Fruit fly (Drosophila melanogaster) whole organism, prepupa: ENCODE measurements around the gene CG15894.
A peak's percentile ranks its signal among the peaks of the same experiment; 100 is the strongest.

Source experiments
- CG10669 ChIP-seq: fragments of 200-800 bp; sonication (Bioruptor generic); optimal IDR thresholded peaks from 3 replicates; lab custom pipeline; 2018; ENCODE audit warnings: missing biosample characterization, mild to moderate bottlenecking, missing genetic modification characterization, moderate library complexity
- CG11294 ChIP-seq: fragments of 200-800 bp; sonication (Bioruptor generic); IDR thresholded peaks from 2 replicates; pipeline ENCODE4 v1.3.6; 2022; ENCODE audit warnings: missing biosample characterization, missing genetic modification characterization
- CG1621 ChIP-seq: fragments of 200-800 bp; sonication (Bioruptor generic); optimal IDR thresholded peaks from 3 replicates; lab custom pipeline; 2018; ENCODE audit warnings: missing biosample characterization, mild to moderate bottlenecking, missing genetic modification characterization
- CG16779 ChIP-seq: fragments of 200-800 bp; sonication (Bioruptor generic); optimal IDR thresholded peaks from 3 replicates; lab custom pipeline; 2017; ENCODE audit warnings: missing biosample characterization, mild to moderate bottlenecking, missing genetic modification characterization
- CG3032 ChIP-seq: fragments of 200-800 bp; optimal IDR thresholded peaks from 2 replicates; lab custom pipeline; 2019; ENCODE audit warnings: missing biosample characterization, mild to moderate bottlenecking, missing genetic modification characterization, moderate library complexity
- CG31627 ChIP-seq: fragments of 200-800 bp; sonication (Bioruptor generic); optimal IDR thresholded peaks from 3 replicates; lab custom pipeline; 2016; ENCODE audit warnings: missing biosample characterization, missing genetic modification characterization
- CG34406 ChIP-seq: fragments of 200-800 bp; sonication (Bioruptor generic); optimal IDR thresholded peaks from 3 replicates; lab custom pipeline; 2016; ENCODE audit warnings: missing biosample characterization, missing genetic modification characterization
- CG3919 ChIP-seq: fragments of 200-800 bp; sonication (Bioruptor generic); optimal IDR thresholded peaks from 3 replicates; lab custom pipeline; 2016; ENCODE audit warnings: missing biosample characterization, missing genetic modification characterization
- CG6163 ChIP-seq: fragments of 200-800 bp; sonication (Bioruptor generic); IDR thresholded peaks from 3 replicates; pipeline ENCODE4 v1.3.6; 2022; ENCODE audit warnings: missing biosample characterization, missing genetic modification characterization
- CG6276 ChIP-seq: fragments of 200-800 bp; sonication (Bioruptor generic); optimal IDR thresholded peaks from 2 replicates; lab custom pipeline; 2017; ENCODE audit warnings: missing biosample characterization, mild to moderate bottlenecking, missing genetic modification characterization
- CG6792 ChIP-seq: fragments of 200-800 bp; sonication (Bioruptor generic); optimal IDR thresholded peaks from 3 replicates; lab custom pipeline; 2016; ENCODE audit warnings: missing biosample characterization, missing genetic modification characterization
- CG6808 ChIP-seq: fragments of 200-800 bp; sonication (Bioruptor generic); optimal IDR thresholded peaks from 3 replicates; lab custom pipeline; 2017; ENCODE audit warnings: missing biosample characterization, missing genetic modification characterization, mild to moderate bottlenecking, moderate library complexity, missing genetic modification reagents
- CG6854 ChIP-seq: fragments of 200-800 bp; sonication (Bioruptor generic); optimal IDR thresholded peaks from 2 replicates; lab custom pipeline; 2017; ENCODE audit warnings: missing biosample characterization, mild to moderate bottlenecking, missing genetic modification characterization
- CG7368 ChIP-seq: fragments of 200-800 bp; sonication (Bioruptor generic); optimal IDR thresholded peaks from 3 replicates; lab custom pipeline; 2016; ENCODE audit warnings: missing biosample characterization, missing genetic modification characterization
- CG8119 ChIP-seq: fragments of 200-800 bp; sonication (Bioruptor generic); IDR thresholded peaks from 3 replicates; pipeline ENCODE4 v1.3.6; 2022; ENCODE audit warnings: missing biosample characterization, missing genetic modification characterization
- CG8319 ChIP-seq: fragments of 200-800 bp; sonication (Bioruptor generic); optimal IDR thresholded peaks from 3 replicates; lab custom pipeline; 2016; ENCODE audit warnings: missing biosample characterization, missing genetic modification characterization
- CG8632 ChIP-seq: fragments of 200-800 bp; sonication (Bioruptor generic); optimal IDR thresholded peaks from 3 replicates; lab custom pipeline; 2016; ENCODE audit warnings: missing biosample characterization, missing genetic modification characterization
- CG9139 ChIP-seq: fragments of 200-800 bp; sonication (Bioruptor generic); optimal IDR thresholded peaks from 3 replicates; lab custom pipeline; 2017; ENCODE audit warnings: missing biosample characterization, mild to moderate bottlenecking, missing genetic modification characterization
- Eip78C ChIP-seq: fragments of 200-800 bp; sonication (Bioruptor generic); peaks from one replicate; lab custom pipeline; 2016; ENCODE audit warnings: missing biosample characterization, missing genetic modification characterization
- Eip93F ChIP-seq: fragments of 200-800 bp; sonication (Bioruptor generic); optimal IDR thresholded peaks from 2 replicates; lab custom pipeline; 2016; ENCODE audit warnings: missing biosample characterization, mild to moderate bottlenecking, missing genetic modification characterization
- Gug ChIP-seq: fragments of 200-800 bp; sonication (Bioruptor generic); IDR thresholded peaks from 2 replicates; pipeline ENCODE4 v1.3.6; 2022; ENCODE audit warnings: missing biosample characterization, missing genetic modification characterization
- Hr38 ChIP-seq: sonication (Bioruptor generic); optimal IDR thresholded peaks from 2 replicates; lab custom pipeline; 2016; ENCODE audit warnings: missing biosample characterization, missing genetic modification characterization
- Lpt ChIP-seq: fragments of 200-800 bp; sonication (Bioruptor generic); optimal IDR thresholded peaks from 3 replicates; lab custom pipeline; 2016; ENCODE audit warnings: missing biosample characterization, missing genetic modification characterization
- Met ChIP-seq: fragments of 200-800 bp; sonication (Bioruptor generic); optimal IDR thresholded peaks from 3 replicates; lab custom pipeline; 2016; ENCODE audit warnings: missing biosample characterization, missing genetic modification characterization
- Smox ChIP-seq: fragments of 200-800 bp; sonication (Bioruptor generic); optimal IDR thresholded peaks from 3 replicates; lab custom pipeline; 2016; ENCODE audit warnings: missing biosample characterization, missing genetic modification characterization
- Sox102F ChIP-seq: fragments of 200-800 bp; sonication (Bioruptor generic); optimal IDR thresholded peaks from 2 replicates; lab custom pipeline; 2016; ENCODE audit warnings: missing biosample characterization, mild to moderate bottlenecking, missing genetic modification characterization
- Sox14 ChIP-seq: fragments of 200-800 bp; sonication (Bioruptor generic); optimal IDR thresholded peaks from 3 replicates; lab custom pipeline; 2016; ENCODE audit warnings: missing biosample characterization, missing genetic modification characterization
- Sox15 ChIP-seq: fragments of 200-800 bp; sonication (Bioruptor generic); optimal IDR thresholded peaks from 3 replicates; lab custom pipeline; 2016; ENCODE audit warnings: missing biosample characterization, missing genetic modification characterization
- achi ChIP-seq: fragments of 200-800 bp; sonication (Bioruptor generic); optimal IDR thresholded peaks from 3 replicates; lab custom pipeline; 2016; ENCODE audit warnings: missing biosample characterization, missing genetic modification characterization
- acj6 ChIP-seq: fragments of 200-800 bp; sonication (Bioruptor generic); optimal IDR thresholded peaks from 3 replicates; lab custom pipeline; 2016; ENCODE audit warnings: missing biosample characterization, missing genetic modification characterization
- cyc ChIP-seq: fragments of 200-800 bp; sonication (Bioruptor generic); optimal IDR thresholded peaks from 3 replicates; lab custom pipeline; 2016; ENCODE audit warnings: missing biosample characterization, missing genetic modification characterization
- dac ChIP-seq: fragments of 200-800 bp; sonication (Bioruptor generic); optimal IDR thresholded peaks from 2 replicates; lab custom pipeline; 2017; ENCODE audit warnings: missing biosample characterization, mild to moderate bottlenecking, missing genetic modification characterization
- dsx ChIP-seq: fragments of 200-800 bp; optimal IDR thresholded peaks from 3 replicates; lab custom pipeline; 2019; ENCODE audit warnings: missing biosample characterization, mild to moderate bottlenecking, missing genetic modification characterization, moderate library complexity; ENCODE audit not compliant: poor library complexity, severe bottlenecking
- eg ChIP-seq: fragments of 200-800 bp; sonication (Bioruptor generic); IDR thresholded peaks from 3 replicates; pipeline ENCODE4 v1.3.6; 2022; ENCODE audit warnings: missing biosample characterization, missing genetic modification characterization
- esn ChIP-seq: fragments of 200-800 bp; sonication (Bioruptor generic); optimal IDR thresholded peaks from 2 replicates; lab custom pipeline; 2016; ENCODE audit warnings: missing biosample characterization, mild to moderate bottlenecking, missing genetic modification characterization, moderate library complexity
- fd59A ChIP-seq: fragments of 200-800 bp; sonication (Bioruptor generic); optimal IDR thresholded peaks from 2 replicates; lab custom pipeline; 2017; ENCODE audit warnings: missing biosample characterization, mild to moderate bottlenecking, missing genetic modification characterization, missing genetic modification reagents
- fd85E ChIP-seq: fragments of 200-800 bp; sonication (Bioruptor generic); optimal IDR thresholded peaks from 3 replicates; lab custom pipeline; 2016; ENCODE audit warnings: missing biosample characterization, missing genetic modification characterization
- fkh ChIP-seq: fragments of 200-800 bp; sonication (Bioruptor generic); optimal IDR thresholded peaks from 3 replicates; lab custom pipeline; 2017; ENCODE audit warnings: missing biosample characterization, mild to moderate bottlenecking, missing genetic modification characterization, moderate library complexity
- lz ChIP-seq: fragments of 200-800 bp; sonication (Bioruptor generic); optimal IDR thresholded peaks from 3 replicates; lab custom pipeline; 2016; ENCODE audit warnings: missing biosample characterization, missing genetic modification characterization
- net ChIP-seq: fragments of 200-800 bp; sonication (Bioruptor generic); optimal IDR thresholded peaks from 3 replicates; lab custom pipeline; 2016; ENCODE audit warnings: missing biosample characterization, missing genetic modification characterization
- pdm3 ChIP-seq: fragments of 200-800 bp; sonication (Bioruptor generic); optimal IDR thresholded peaks from 3 replicates; lab custom pipeline; 2016; ENCODE audit warnings: missing biosample characterization, missing genetic modification characterization
- spab ChIP-seq: fragments of 200-800 bp; sonication (Bioruptor generic); optimal IDR thresholded peaks from 2 replicates; lab custom pipeline; 2017; ENCODE audit warnings: missing biosample characterization, mild to moderate bottlenecking, missing genetic modification characterization, missing genetic modification reagents
- ss ChIP-seq, 2 experiments: fragments of 200-800 bp; sonication (Bioruptor generic); optimal IDR thresholded peaks; 2 replicates in 1 of 2; 3 replicates in 1 of 2; lab custom pipeline; 2017 to 2018; ENCODE audit warnings: mild to moderate bottlenecking in 2 of 2, missing biosample characterization in 2 of 2, missing genetic modification characterization in 2 of 2, moderate library complexity in 1 of 2
- topi ChIP-seq: fragments of 200-800 bp; sonication (Bioruptor generic); optimal IDR thresholded peaks from 3 replicates; lab custom pipeline; 2016; ENCODE audit warnings: missing biosample characterization, missing genetic modification characterization
- vri ChIP-seq: fragments of 200-800 bp; sonication (Bioruptor generic); optimal IDR thresholded peaks from 3 replicates; lab custom pipeline; 2016; ENCODE audit warnings: missing biosample characterization, mild to moderate bottlenecking, missing genetic modification characterization

CG15894 gene

DNA sequence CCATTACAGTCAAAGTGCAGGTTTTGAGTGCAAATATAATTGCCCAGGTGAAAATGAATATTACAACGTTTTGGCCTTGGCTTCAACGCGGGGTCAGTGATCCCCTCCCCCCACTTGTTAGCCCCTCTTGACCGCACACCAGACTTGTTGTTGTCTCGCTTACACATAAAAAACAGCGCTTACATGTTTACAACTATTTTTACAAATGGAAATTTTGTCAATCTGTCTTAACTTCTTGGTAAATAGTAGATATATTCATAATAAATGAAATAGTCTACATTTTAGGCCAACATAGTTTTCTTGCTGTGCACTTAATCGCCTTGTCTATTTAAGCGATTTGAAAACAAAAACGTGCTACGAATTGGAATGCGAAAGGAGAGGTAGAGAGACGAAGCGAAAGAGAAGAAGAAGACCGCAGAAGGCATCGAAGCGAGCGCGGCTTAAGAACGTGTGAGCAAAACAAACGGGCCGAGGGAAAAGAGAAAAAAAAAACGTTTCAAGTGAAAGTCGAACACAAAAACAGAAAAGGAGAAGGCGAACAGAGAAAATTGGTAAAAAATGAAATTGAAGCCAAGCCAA lies 31.0 kb downstream of the CG15894 start (continued):
- no peak for TF ChIP-seq Hr38 (GFP tag; lab: Kevin White, UChicago)
- TF ChIP-seq spab: peak; percentile 47
- TF ChIP-seq CG6276 (GFP tag; lab: Kevin White, UChicago): peak; percentile 3
- TF ChIP-seq eg (GFP tag; lab: Robert Waterston, UW): peak; percentile 83
- TF ChIP-seq net (GFP tag; lab: Kevin White, UChicago): peak; percentile 19
- peak; percentile 86 for TF ChIP-seq CG6163 (GFP tag; lab: Robert Waterston, UW)
- TF ChIP-seq CG6808 (GFP tag; lab: Kevin White, UChicago): peak; percentile 31
- peak; percentile 8 for TF ChIP-seq CG34406 (GFP tag; lab: Kevin White, UChicago)
- TF ChIP-seq CG8319 (GFP tag; lab: Kevin White, UChicago): no peak
- no peak for TF ChIP-seq Sox15 (GFP tag; lab: Kevin White, UChicago)
- TF ChIP-seq CG8119 (GFP tag; lab: Robert Waterston, UW): peak; percentile 69; the same call in 2 of the 3 replicates
- TF ChIP-seq CG1621 (tag; lab: Kevin White, UChicago): peak; percentile 79
- peak; percentile 82 for TF ChIP-seq CG10669 (GFP tag; lab: Kevin White, UChicago)
- TF ChIP-seq cyc (GFP tag; lab: Kevin White, UChicago): no peak
- TF ChIP-seq Sox102F (GFP tag; lab: Kevin White, UChicago): no peak
- no peak for TF ChIP-seq vri (GFP tag; lab: Kevin White, UChicago)
- TF ChIP-seq CG3032 (tag; lab: Kevin White, UChicago): peak; percentile 85

DNA sequence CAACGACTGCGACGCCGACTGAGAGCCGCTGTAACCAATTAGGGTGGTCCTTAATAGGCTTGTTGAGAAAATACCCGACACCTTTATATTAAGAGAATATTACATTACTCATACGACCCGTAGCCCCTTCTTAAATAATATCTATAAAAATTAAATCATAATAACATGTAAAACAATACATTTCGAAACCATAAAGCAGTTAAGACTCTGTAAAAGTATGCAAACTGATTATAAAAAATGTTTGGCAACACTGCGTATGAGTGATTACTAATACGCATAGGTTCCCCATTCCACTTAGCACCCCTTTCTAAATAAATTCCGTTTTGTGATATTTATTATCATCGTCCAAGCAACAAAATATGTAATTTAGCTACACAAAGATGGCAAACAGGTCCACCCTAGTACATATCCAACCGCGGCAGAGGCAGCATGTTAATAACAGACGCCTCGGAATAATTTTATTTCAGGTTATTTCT lies 31.6 kb downstream of the CG15894 start:
- TF ChIP-seq CG6276 (GFP tag; lab: Kevin White, UChicago) (peak; percentile 93), net (GFP tag; lab: Kevin White, UChicago) (peak; percentile 81), dsx (GFP tag; lab: Kevin White, UChicago) (peak; percentile 79), Sox102F (GFP tag; lab: Kevin White, UChicago) (peak; percentile 85), Eip78C (GFP tag; lab: Kevin White, UChicago) (peak; percentile 96), CG34406 (GFP tag; lab: Kevin White, UChicago) (peak; percentile 90), pdm3 (GFP tag; lab: Kevin White, UChicago) (peak; percentile 88), acj6 (GFP tag; lab: Kevin White, UChicago) (peak; percentile 85), CG9139 (GFP tag; lab: Kevin White, UChicago) (peak; percentile 66), CG6854 (GFP tag; lab: Kevin White, UChicago) (peak; percentile 82), CG11294 (GFP tag; lab: Robert Waterston, UW) (peak; percentile 60), CG8632 (GFP tag; lab: Kevin White, UChicago) (peak; percentile 87), spab (peak; percentile 83), CG16779 (tag; lab: Kevin White, UChicago) (peak; percentile 87), CG6792 (peak; percentile 81), fkh (peak; percentile 50), cyc (GFP tag; lab: Kevin White, UChicago) (peak; percentile 76), topi (GFP tag; lab: Kevin White, UChicago) (peak; percentile 86), achi (GFP tag; lab: Kevin White, UChicago) (peak; percentile 89), fd85E (peak; percentile 53), Smox (GFP tag; lab: Kevin White, UChicago) (peak; percentile 84), CG6808 (GFP tag; lab: Kevin White, UChicago) (peak; percentile 93), dac (GFP tag; lab: Kevin White, UChicago) (peak; percentile 89), CG1621 (tag; lab: Kevin White, UChicago) (peak; percentile 69), CG31627 (GFP tag; lab: Kevin White, UChicago) (peak; percentile 75), ss (GFP tag; optimal IDR thresholded peaks at IDR 0.05; lab: Kevin White, UChicago) (peak; percentile 81 to 90), esn (GFP tag; lab: Kevin White, UChicago) (peak; percentile 91), CG10669 (GFP tag; lab: Kevin White, UChicago) (peak; percentile 84), CG3919 (GFP tag; lab: Kevin White, UChicago) (peak; percentile 85), Eip93F (GFP tag; lab: Kevin White, UChicago) (peak; percentile 61), Sox14 (peak; percentile 81), Sox15 (GFP tag; lab: Kevin White, UChicago) (peak; percentile 75), Lpt (peak; percentile 65), CG8119 (GFP tag; lab: Robert Waterston, UW) (peak; percentile 87), CG7368 (GFP tag; lab: Kevin White, UChicago) (peak; percentile 73), Met (GFP tag; lab: Kevin White, UChicago) (peak; percentile 89), vri (GFP tag; lab: Kevin White, UChicago) (peak; percentile 51), fd59A (GFP tag; lab: Kevin White, UChicago) (peak; percentile 82), Gug (peak; percentile 62), eg (GFP tag; lab: Robert Waterston, UW) (peak; percentile 65; the same call in 2 of the 3 replicates), CG6163 (GFP tag; lab: Robert Waterston, UW) (peak; percentile 59), lz (GFP tag; lab: Kevin White, UChicago) (peak; percentile 88)
